Fruit fly (Drosophila melanogaster): ENCODE data around the gene CG15734.

The CG15734 gene

dm6 chrX:12090195-12090784 is 3.5 kb upstream of the CG15734 start (continued):
- TF ChIP-seq CG4617 (GFP tag; optimal IDR thresholded peaks at IDR 0.05; ENCODE audit: borderline replicate concordance) (no peak), salm (tag; optimal IDR thresholded peaks at IDR 0.05) (no peak), wor (GFP tag; IDR thresholded peaks at IDR 0.05) (no peak), CG7556 (GFP tag; optimal IDR thresholded peaks at IDR 0.05) (peak; percentile 40), Mes4 (GFP tag; optimal IDR thresholded peaks at IDR 0.05) (no peak), CG15269 (tag; optimal IDR thresholded peaks at IDR 0.05) (peak; percentile 17), grn (GFP tag; optimal IDR thresholded peaks at IDR 0.05) (no peak), gt (GFP tag; IDR thresholded peaks at IDR 0.05) (no peak), CG4854 (GFP tag; optimal IDR thresholded peaks at IDR 0.05) (no peak), Ets65A (GFP tag) (no peak), CTCF (GFP tag; optimal IDR thresholded peaks at IDR 0.05) (no peak), Awh (GFP tag; IDR thresholded peaks at IDR 0.05) (no peak), ems (GFP tag; optimal IDR thresholded peaks at IDR 0.05) (no peak), HLH54F (GFP tag; optimal IDR thresholded peaks at IDR 0.05) (no peak), dmrt99B (tag; optimal IDR thresholded peaks at IDR 0.05) (peak; percentile 20), Bdp1 (GFP tag; optimal IDR thresholded peaks at IDR 0.05) (no peak), CG15601 (tag; optimal IDR thresholded peaks at IDR 0.05) (no peak), CG12391 (tag; optimal IDR thresholded peaks at IDR 0.05) (peak; percentile 42), Sox100B (GFP tag; optimal IDR thresholded peaks at IDR 0.05) (peak; percentile 35), crp (GFP tag; optimal IDR thresholded peaks at IDR 0.05) (no peak), Sry-β (GFP tag; optimal IDR thresholded peaks at IDR 0.05) (no peak), CG3726 (GFP tag; IDR thresholded peaks at IDR 0.05) (no peak), fru (optimal IDR thresholded peaks at IDR 0.05) (no peak), cg (GFP tag; optimal IDR thresholded peaks at IDR 0.05) (no peak), CG18262 (tag; optimal IDR thresholded peaks at IDR 0.05) (peak; percentile 59), CG12219 (GFP tag; optimal IDR thresholded peaks at IDR 0.05) (no peak), otp (GFP tag; IDR thresholded peaks at IDR 0.05) (no peak), CG9932 (GFP tag; IDR thresholded peaks at IDR 0.05) (no peak), CG34422 (GFP tag; IDR thresholded peaks at IDR 0.05) (no peak), Ssrp (tag; optimal IDR thresholded peaks at IDR 0.05) (peak; percentile 12), tin (GFP tag; optimal IDR thresholded peaks at IDR 0.05) (no peak), Xrp1 (GFP tag; IDR thresholded peaks at IDR 0.05) (peak; percentile 52; the same call in 1 of the 2 replicates), BEAF-32 (GFP tag; optimal IDR thresholded peaks at IDR 0.05) (no peak), CG31388 (GFP tag; optimal IDR thresholded peaks at IDR 0.05) (no peak), CG11085 (GFP tag; IDR thresholded peaks at IDR 0.05) (no peak), nau (GFP tag; optimal IDR thresholded peaks at IDR 0.05) (no peak), usp (GFP tag; optimal IDR thresholded peaks at IDR 0.05) (no peak), ham (GFP tag; IDR thresholded peaks at IDR 0.05) (no peak), Ets97D (GFP tag; optimal IDR thresholded peaks at IDR 0.05) (no peak), sc (optimal IDR thresholded peaks at IDR 0.05) (no peak), sc (GFP tag; optimal IDR thresholded peaks at IDR 0.05) (peak; percentile 9), zen (tag; optimal IDR thresholded peaks at IDR 0.05) (peak; percentile 7), CG12769 (tag; optimal IDR thresholded peaks at IDR 0.05) (no peak), CG3407 (GFP tag; optimal IDR thresholded peaks at IDR 0.05) (no peak), prd (optimal IDR thresholded peaks at IDR 0.05) (no peak), prd (GFP tag; IDR thresholded peaks at IDR 0.05) (no peak), eve (GFP tag; optimal IDR thresholded peaks at IDR 0.05) (no peak), CG8388 (GFP tag; optimal IDR thresholded peaks at IDR 0.05) (peak; percentile 18), Oli (tag; optimal IDR thresholded peaks at IDR 0.05) (peak; percentile 6), CG1024 (GFP tag; IDR thresholded peaks at IDR 0.05) (no peak), bowl (GFP tag; IDR thresholded peaks at IDR 0.05) (no peak), cad (GFP tag; optimal IDR thresholded peaks at IDR 0.05) (no peak), CG6689 (GFP tag; IDR thresholded peaks at IDR 0.05) (0 out of 2 replicates have a peak, but pooled peaks have one; percentile 21)

All from whole organism, embryonic.